Worm (Caenorhabditis elegans): ENCODE measurements around the gene rab-14.

Gene rab-14

ce11 chrX:15559473-15559872, 47.0 kb downstream of the rab-14 start:
- TF ChIP-seq zfp-2 (tag; optimal IDR thresholded peaks at IDR 0.05) (no peak), aha-1 (tag) (peak; percentile 37)

- no peak for TF ChIP-seq dmd-8 (GFP tag; IDR thresholded peaks at IDR 0.05)
- TF ChIP-seq nhr-102 (tag; optimal IDR thresholded peaks at IDR 0.05) = no peak
Measured at ce11 chrX:15557849-15558248, 48.6 kb downstream of the rab-14 start, which contains the start of gene lron-3. Gene lron-3, minus strand, starts transcription at chrX:15557949.

ce11 chrX:15555529-15555928, 50.9 kb downstream of the rab-14 start:
- TF ChIP-seq attf-4 (tag; optimal IDR thresholded peaks at IDR 0.05) (no peak), unc-62 (GFP tag; optimal IDR thresholded peaks at IDR 0.05 in 1 of 2) (peak in 1 of 2 experiments; percentile 80), unc-62 (tag; optimal IDR thresholded peaks at IDR 0.05) (no peak)

ce11 chrX:15554910-15555309, 51.5 kb downstream of the rab-14 start:
- peak; percentile 57; the same call in 1 of the 2 replicates for TF ChIP-seq ceh-20 (GFP tag; IDR thresholded peaks at IDR 0.05)
- TF ChIP-seq madf-9 (GFP tag; conservative IDR thresholded peaks at IDR 0.05) = no peak
- no peak for TF ChIP-seq nhr-77 (tag; optimal IDR thresholded peaks at IDR 0.05)
- TF ChIP-seq aha-1 (tag) = peak; percentile 51
- no peak for TF ChIP-seq nhr-48 (tag; optimal IDR thresholded peaks at IDR 0.05)
- no peak for TF ChIP-seq Y75B8A.6 (GFP tag; IDR thresholded peaks at IDR 0.05)
- TF ChIP-seq ZK546.5 (tag; optimal IDR thresholded peaks at IDR 0.05) = no peak
- peak; percentile 41 for TF ChIP-seq hlh-30 (tag; optimal IDR thresholded peaks at IDR 0.05; ENCODE audit: insufficient read depth)
